Worm (Caenorhabditis elegans): ENCODE data around the gene Y54G11A.17.
"Not testable (repeated sequence)": the region's sequence is repeated elsewhere in the genome, so short reads cannot be mapped to it uniquely, and the experiment has no call there.

Gene Y54G11A.17

ce11 chrII:14365182-14365751 is 16.1 kb upstream of the Y54G11A.17 start, which contains the start of gene imb-2:
Gene imb-2, plus strand, starts transcription at chrII:14365701.
- TF ChIP-seq cog-1 (tag; optimal IDR thresholded peaks at IDR 0.05) (no peak), ref-1 (GFP tag; conservative IDR thresholded peaks at IDR 0.05) (no peak), flt-1 (GFP tag; IDR thresholded peaks at IDR 0.05) (no peak), ztf-23 (GFP tag; IDR thresholded peaks at IDR 0.05) (no peak), tab-1 (GFP tag; IDR thresholded peaks at IDR 0.05) (no peak), ztf-29 (GFP tag; IDR thresholded peaks at IDR 0.05) (no peak), T22C8.4 (GFP tag; IDR thresholded peaks at IDR 0.05) (no peak), klf-2 (GFP tag; conservative IDR thresholded peaks at IDR 0.05) (no peak), med-1 (GFP tag; optimal IDR thresholded peaks at IDR 0.05; ENCODE audit: insufficient read depth) (no peak)

- TF ChIP-seq flt-1 (GFP tag; IDR thresholded peaks at IDR 0.05) (no peak), T22C8.4 (GFP tag; IDR thresholded peaks at IDR 0.05) (no peak), klf-2 (GFP tag; conservative IDR thresholded peaks at IDR 0.05) (no peak), ztf-23 (GFP tag; IDR thresholded peaks at IDR 0.05) (no peak), ref-1 (GFP tag; conservative IDR thresholded peaks at IDR 0.05) (no peak), ztf-29 (GFP tag; IDR thresholded peaks at IDR 0.05) (no peak), med-1 (GFP tag; optimal IDR thresholded peaks at IDR 0.05; ENCODE audit: insufficient read depth) (no peak), cog-1 (tag; optimal IDR thresholded peaks at IDR 0.05) (no peak), tab-1 (GFP tag; IDR thresholded peaks at IDR 0.05) (no peak)
Observed at ce11 chrII:14361719-14362118, 12.5 kb upstream of the Y54G11A.17 start, which contains the start of gene tebp-1. Gene tebp-1, plus strand, starts transcription at chrII:14362019.

ce11 chrII:14360675-14361074 is 11.5 kb upstream of the Y54G11A.17 start:
- no peak for TF ChIP-seq ztf-23 (GFP tag; IDR thresholded peaks at IDR 0.05)
- no peak for TF ChIP-seq klf-2 (GFP tag; conservative IDR thresholded peaks at IDR 0.05)
- TF ChIP-seq flt-1 (GFP tag; IDR thresholded peaks at IDR 0.05) = 0 out of 2 replicates have a peak, but pooled peaks have one; percentile 19

ce11 chrII:14359007-14359406 is 9.8 kb upstream of the Y54G11A.17 start:
- TF ChIP-seq T22C8.4 (GFP tag; IDR thresholded peaks at IDR 0.05) = no peak
- TF ChIP-seq klf-2 (GFP tag; conservative IDR thresholded peaks at IDR 0.05) = no peak
- no peak for TF ChIP-seq ztf-29 (GFP tag; IDR thresholded peaks at IDR 0.05)
- no peak for TF ChIP-seq med-1 (GFP tag; optimal IDR thresholded peaks at IDR 0.05; ENCODE audit: insufficient read depth)
- TF ChIP-seq flt-1 (GFP tag; IDR thresholded peaks at IDR 0.05) = no peak
- no peak for TF ChIP-seq ztf-23 (GFP tag; IDR thresholded peaks at IDR 0.05)
- TF ChIP-seq cog-1 (tag; optimal IDR thresholded peaks at IDR 0.05) = no peak
- TF ChIP-seq tab-1 (GFP tag; IDR thresholded peaks at IDR 0.05) = no peak
- TF ChIP-seq ref-1 (GFP tag; conservative IDR thresholded peaks at IDR 0.05) = no peak

- TF ChIP-seq ztf-29 (GFP tag; IDR thresholded peaks at IDR 0.05) = no peak
- TF ChIP-seq ztf-23 (GFP tag; IDR thresholded peaks at IDR 0.05) = peak; percentile 52; the same call in 1 of the 2 replicates
- peak; percentile 49 for TF ChIP-seq cog-1 (tag; optimal IDR thresholded peaks at IDR 0.05)
- peak; percentile 65; the same call in 1 of the 2 replicates for TF ChIP-seq flt-1 (GFP tag; IDR thresholded peaks at IDR 0.05)
- no peak for TF ChIP-seq klf-2 (GFP tag; conservative IDR thresholded peaks at IDR 0.05)
- TF ChIP-seq ref-1 (GFP tag; conservative IDR thresholded peaks at IDR 0.05) = no peak
- no peak for TF ChIP-seq med-1 (GFP tag; optimal IDR thresholded peaks at IDR 0.05; ENCODE audit: insufficient read depth)
- TF ChIP-seq tab-1 (GFP tag; IDR thresholded peaks at IDR 0.05) = no peak
- TF ChIP-seq T22C8.4 (GFP tag; IDR thresholded peaks at IDR 0.05) = peak; percentile 56; the same call in 1 of the 2 replicates
Observed at ce11 chrII:14357936-14358416, 8.8 kb upstream of the Y54G11A.17 start, which contains the start of the genes agl-1 and pfs-2. Gene agl-1, minus strand, starts transcription at chrII:14358113. Gene pfs-2, plus strand, starts transcription at chrII:14358366.

ce11 chrII:14351352-14351751 is 2.1 kb upstream of the Y54G11A.17 start:
- TF ChIP-seq T22C8.4 (GFP tag; IDR thresholded peaks at IDR 0.05) = no peak
- TF ChIP-seq klf-2 (GFP tag; conservative IDR thresholded peaks at IDR 0.05) = 0 out of 2 replicates have a peak, but pooled peaks have one; percentile 8
- no peak for TF ChIP-seq ztf-29 (GFP tag; IDR thresholded peaks at IDR 0.05)

ce11 chrII:14350768-14351167 is 1.6 kb upstream of the Y54G11A.17 start:
- TF ChIP-seq ref-1 (GFP tag; conservative IDR thresholded peaks at IDR 0.05) = no peak
- TF ChIP-seq klf-2 (GFP tag; conservative IDR thresholded peaks at IDR 0.05) = no peak
- no peak for TF ChIP-seq med-1 (GFP tag; optimal IDR thresholded peaks at IDR 0.05; ENCODE audit: insufficient read depth)

- 0 out of 2 replicates have a peak, but pooled peaks have one; percentile 29 for TF ChIP-seq ztf-23 (GFP tag; IDR thresholded peaks at IDR 0.05)
Observed at ce11 chrII:14346243-14346642, 3.0 kb downstream of the Y54G11A.17 start, which contains the start of gene Y54G11A.9. Gene Y54G11A.9, minus strand, starts transcription at chrII:14346438.

ce11 chrII:14344166-14344565 is 5.0 kb downstream of the Y54G11A.17 start, which contains the start of gene ddl-3:
Gene ddl-3, minus strand, starts transcription at chrII:14344454.
- not testable (repeated sequence) for TF ChIP-seq ref-1 (GFP tag; conservative IDR thresholded peaks at IDR 0.05); ztf-29 (GFP tag; IDR thresholded peaks at IDR 0.05); T22C8.4 (GFP tag; IDR thresholded peaks at IDR 0.05)

- TF ChIP-seq T22C8.4 (GFP tag; IDR thresholded peaks at IDR 0.05) = no peak
- TF ChIP-seq cog-1 (tag; optimal IDR thresholded peaks at IDR 0.05) = no peak
- no peak for TF ChIP-seq tab-1 (GFP tag; IDR thresholded peaks at IDR 0.05)
- TF ChIP-seq ztf-23 (GFP tag; IDR thresholded peaks at IDR 0.05) = peak; percentile 41; the same call in 1 of the 2 replicates
- no peak for TF ChIP-seq ztf-29 (GFP tag; IDR thresholded peaks at IDR 0.05)
- TF ChIP-seq klf-2 (GFP tag; conservative IDR thresholded peaks at IDR 0.05) = no peak
- TF ChIP-seq ref-1 (GFP tag; conservative IDR thresholded peaks at IDR 0.05) = no peak
- TF ChIP-seq flt-1 (GFP tag; IDR thresholded peaks at IDR 0.05) = 0 out of 2 replicates have a peak, but pooled peaks have one; percentile 53
- no peak for TF ChIP-seq med-1 (GFP tag; optimal IDR thresholded peaks at IDR 0.05; ENCODE audit: insufficient read depth)
Observed at ce11 chrII:14321225-14321624, 28.0 kb downstream of the Y54G11A.17 start.
